Worm (Caenorhabditis elegans): Measurements from ENCODE around the gene grl-30.

- TF ChIP-seq flh-1 (GFP tag; optimal IDR thresholded peaks at IDR 0.05) (no peak), drap-1 (GFP tag; optimal IDR thresholded peaks at IDR 0.05) (no peak), nhr-28 (tag; optimal IDR thresholded peaks at IDR 0.05) (no peak), pha-4 (tag; optimal IDR thresholded peaks at IDR 0.05) (no peak), unc-62 (GFP tag; optimal IDR thresholded peaks at IDR 0.05) (no peak), elt-3 (tag; optimal IDR thresholded peaks at IDR 0.05) (no peak)
Measured at ce11 chrV:3583622-3584021, 27.5 kb downstream of the grl-30 start.
